Worm (Caenorhabditis elegans) whole organism, L1 larva: ENCODE results near the gene fbxa-4.

ENCODE experiments used
- alr-1 ChIP-seq: fragments of 200-800 bp; sonication (Bioruptor generic); optimal IDR thresholded peaks from 2 replicates; lab custom pipeline; 2018; ENCODE audit warnings: borderline replicate concordance, mild to moderate bottlenecking, missing genetic modification characterization, missing compliant biosample characterization
- mdl-1 ChIP-seq, 2 experiments: fragments of 150-350 bp; optimal IDR thresholded peaks; 2 replicates each; lab custom pipeline; 2014 to 2017; ENCODE audit warnings: missing biosample characterization in 2 of 2, missing genetic modification characterization in 2 of 2, inconsistent platforms in 1 of 2

DNA sequence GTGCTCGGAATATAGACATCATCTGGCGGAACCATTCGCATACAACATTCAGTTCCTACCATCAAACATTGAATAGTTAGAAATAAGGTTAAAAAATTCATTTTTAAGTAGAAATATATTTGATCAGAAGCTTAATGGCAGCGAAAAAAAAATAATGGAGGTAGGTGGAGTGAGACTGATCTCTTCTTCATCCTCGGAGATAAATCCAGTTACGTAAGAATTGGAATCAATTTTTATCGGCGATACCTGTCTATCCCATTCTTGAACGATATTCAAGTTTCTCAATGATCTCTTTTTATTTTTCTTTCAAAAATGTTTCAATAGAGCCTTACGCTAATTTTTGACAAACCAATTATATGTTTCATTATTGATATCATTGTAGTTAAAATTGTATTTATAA lies 29.8 kb downstream of the fbxa-4 start, which contains the start of gene F16G10.9:
- TF ChIP-seq mdl-1 (tag; optimal IDR thresholded peaks at IDR 0.05; lab: Kevin White, UChicago), result no peak
- no peak for TF ChIP-seq alr-1 (tag; lab: Kevin White, UChicago)
